Fruit fly (Drosophila melanogaster): Measurements from ENCODE around the gene CG4229.

Gene CG4229

dm6 chr3L:16544220-16544619 lies 12.4 kb upstream of the CG4229 start (continued):
- TF ChIP-seq wor (GFP tag; IDR thresholded peaks at IDR 0.05): peak; percentile 58
- TF ChIP-seq CG1603 (tag; optimal IDR thresholded peaks at IDR 0.05): peak; percentile 82
- peak; percentile 48 for TF ChIP-seq D19A (tag; optimal IDR thresholded peaks at IDR 0.05)
- peak; percentile 46 for TF ChIP-seq dmrt99B (tag; optimal IDR thresholded peaks at IDR 0.05)
- peak; percentile 59 for TF ChIP-seq slbo (GFP tag; IDR thresholded peaks at IDR 0.05)
- no peak for TF ChIP-seq CG15514 (GFP tag; optimal IDR thresholded peaks at IDR 0.05)
- TF ChIP-seq CG10267 (tag; optimal IDR thresholded peaks at IDR 0.05): peak; percentile 34
- TF ChIP-seq CG14441 (GFP tag; IDR thresholded peaks at IDR 0.05): peak; percentile 49; the same call in 1 of the 2 replicates
- peak; percentile 26; the same call in 1 of the 2 replicates for TF ChIP-seq CG3847 (GFP tag; IDR thresholded peaks at IDR 0.05)
- peak; percentile 6 for TF ChIP-seq tap (tag; optimal IDR thresholded peaks at IDR 0.05)
- peak; percentile 57 for TF ChIP-seq lmd (GFP tag; IDR thresholded peaks at IDR 0.05)
- TF ChIP-seq Atf3 (GFP tag; optimal IDR thresholded peaks at IDR 0.05): peak; percentile 7
- no peak for TF ChIP-seq sug (tag; optimal IDR thresholded peaks at IDR 0.05)
- peak; percentile 28; the same call in 1 of the 2 replicates for TF ChIP-seq esg (GFP tag; conservative IDR thresholded peaks at IDR 0.05)
- TF ChIP-seq unpg (GFP tag; optimal IDR thresholded peaks at IDR 0.05): peak; percentile 57
- peak; percentile 30 for TF ChIP-seq CG16815 (GFP tag; optimal IDR thresholded peaks at IDR 0.05)
- peak; percentile 42 for TF ChIP-seq Hr3 (GFP tag; optimal IDR thresholded peaks at IDR 0.05)
- TF ChIP-seq Oaz (GFP tag; IDR thresholded peaks at IDR 0.05): peak; percentile 18; the same call in 1 of the 2 replicates
- no peak for TF ChIP-seq CG6254 (GFP tag; optimal IDR thresholded peaks at IDR 0.05)
- no peak for TF ChIP-seq CG4707 (GFP tag; optimal IDR thresholded peaks at IDR 0.05)
- no peak for TF ChIP-seq Dip2 (GFP tag; IDR thresholded peaks at IDR 0.05)
- TF ChIP-seq CG4424 (GFP tag; optimal IDR thresholded peaks at IDR 0.05): peak; percentile 35
- peak; percentile 64; the same call in 1 of the 2 replicates for TF ChIP-seq HLH3B (GFP tag; IDR thresholded peaks at IDR 0.05)
- TF ChIP-seq CG18599 (GFP tag; optimal IDR thresholded peaks at IDR 0.05): peak; percentile 7
- peak; percentile 59 for TF ChIP-seq CG10959 (GFP tag; IDR thresholded peaks at IDR 0.05)
- peak; percentile 37; the same call in 1 of the 3 replicates for TF ChIP-seq tgo (GFP tag; IDR thresholded peaks at IDR 0.05)
- TF ChIP-seq CG11504 (tag; optimal IDR thresholded peaks at IDR 0.05): peak; percentile 66
- TF ChIP-seq Ada2b (GFP tag; IDR thresholded peaks at IDR 0.05): 0 out of 2 replicates have a peak, but pooled peaks have one; percentile 18
- TF ChIP-seq Sox102F (GFP tag; optimal IDR thresholded peaks at IDR 0.05): peak; percentile 76
- no peak for TF ChIP-seq tll (GFP tag; optimal IDR thresholded peaks at IDR 0.05)
- TF ChIP-seq ranshi (GFP tag; IDR thresholded peaks at IDR 0.05): peak; percentile 19; the same call in 1 of the 2 replicates
- TF ChIP-seq eyg (GFP tag; optimal IDR thresholded peaks at IDR 0.05): no peak
- TF ChIP-seq lola (GFP tag; optimal IDR thresholded peaks at IDR 0.05): peak in 1 of 3 experiments; percentile 29
- TF ChIP-seq D (optimal IDR thresholded peaks at IDR 0.05): no peak
- TF ChIP-seq D (GFP tag; optimal IDR thresholded peaks at IDR 0.05): peak; percentile 34
- TF ChIP-seq otp (GFP tag; IDR thresholded peaks at IDR 0.05): 0 out of 3 replicates have a peak, but pooled peaks have one; percentile 37
- peak; percentile 20 for TF ChIP-seq CG5245 (GFP tag; optimal IDR thresholded peaks at IDR 0.05)
- no peak for TF ChIP-seq stwl (tag; optimal IDR thresholded peaks at IDR 0.05)
- TF ChIP-seq Six4 (GFP tag; optimal IDR thresholded peaks at IDR 0.05): peak; percentile 1
- 0 out of 3 replicates have a peak, but pooled peaks have one; percentile 38 for TF ChIP-seq Dbx (GFP tag; IDR thresholded peaks at IDR 0.05)
- peak; percentile 9 for TF ChIP-seq CG13424 (tag; optimal IDR thresholded peaks at IDR 0.05)
- peak; percentile 15 for TF ChIP-seq CG3407 (GFP tag; optimal IDR thresholded peaks at IDR 0.05)
- peak; percentile 13 for TF ChIP-seq CG4854 (GFP tag; optimal IDR thresholded peaks at IDR 0.05)
- 0 out of 2 replicates have a peak, but pooled peaks have one; percentile 5 for TF ChIP-seq Taf1 (GFP tag; IDR thresholded peaks at IDR 0.05)
- TF ChIP-seq CTCF (GFP tag; optimal IDR thresholded peaks at IDR 0.05): no peak
- peak; percentile 21 for TF ChIP-seq CG1647 (GFP tag; optimal IDR thresholded peaks at IDR 0.05)
- peak; percentile 62 for TF ChIP-seq sisA (GFP tag; IDR thresholded peaks at IDR 0.05)
- TF ChIP-seq tin (GFP tag; optimal IDR thresholded peaks at IDR 0.05): peak; percentile 15
- TF ChIP-seq Blimp-1 (GFP tag; optimal IDR thresholded peaks at IDR 0.05): peak; percentile 71
- TF ChIP-seq Bdp1 (GFP tag; optimal IDR thresholded peaks at IDR 0.05): no peak
- peak; percentile 15 for TF ChIP-seq Meics (GFP tag; optimal IDR thresholded peaks at IDR 0.05)
